Worm (Caenorhabditis elegans) whole organism, young adult: ENCODE measurements around the gene abu-2.
A peak's percentile ranks its signal among the peaks of the same experiment; 100 is the strongest.

Experiments
- B0019.2 ChIP-seq: fragments of 200-800 bp; sonication (Bioruptor generic); conservative IDR thresholded peaks from 2 replicates; pipeline ENCODE4 v1.3.6; 2022; ENCODE audit warnings: missing genetic modification reagents, missing genetic modification characterization, missing compliant biosample characterization
- B0035.1 ChIP-seq: sonication (generic microtip); optimal IDR thresholded peaks from 2 replicates; lab custom pipeline; 2016; ENCODE audit warnings: missing genetic modification characterization, mild to moderate bottlenecking, missing compliant biosample characterization, missing genotype, missing genetic modification reagents
- B0336.3 ChIP-seq: fragments of 200-800 bp; sonication (Bioruptor generic); IDR thresholded peaks from 2 replicates; pipeline ENCODE4 v1.3.6; 2022; ENCODE audit warnings: missing genetic modification characterization, missing compliant biosample characterization
- D2030.7 ChIP-seq: fragments of 200-800 bp; sonication (Bioruptor generic); IDR thresholded peaks from 2 replicates; pipeline ENCODE4 v1.3.6; 2022; ENCODE audit warnings: missing genetic modification reagents, missing genetic modification characterization, missing compliant biosample characterization
- F23B12.7 ChIP-seq: sonication (generic microtip); optimal IDR thresholded peaks from 2 replicates; lab custom pipeline; 2017; ENCODE audit warnings: missing genetic modification characterization, mild to moderate bottlenecking, missing compliant biosample characterization, antibody characterized with exemption, moderate library complexity; ENCODE audit not compliant: insufficient read depth
- F37B4.10 ChIP-seq: fragments of 200-800 bp; sonication (Bioruptor generic); IDR thresholded peaks from 2 replicates; pipeline ENCODE4 v1.3.6; 2022; ENCODE audit warnings: missing genetic modification characterization, missing compliant biosample characterization
- T07F8.4 ChIP-seq: sonication (generic microtip); optimal IDR thresholded peaks from 2 replicates; lab custom pipeline; 2016; ENCODE audit warnings: mild to moderate bottlenecking, missing genetic modification characterization, moderate library complexity, missing compliant biosample characterization
- T26A5.8 ChIP-seq: sonication (generic microtip); optimal IDR thresholded peaks from 2 replicates; lab custom pipeline; 2016; ENCODE audit warnings: missing genetic modification characterization, missing compliant biosample characterization
- Y53F4B.3 ChIP-seq: fragments of 200-800 bp; sonication (Bioruptor generic); IDR thresholded peaks from 2 replicates; pipeline ENCODE4 v1.3.6; 2022; ENCODE audit warnings: missing genetic modification reagents, missing genetic modification characterization, missing compliant biosample characterization
- Y67H2A.10 ChIP-seq: fragments of 200-800 bp; sonication (Bioruptor generic); conservative IDR thresholded peaks from 2 replicates; pipeline ENCODE4 v1.3.6; 2022; ENCODE audit warnings: missing genetic modification reagents, missing genetic modification characterization, missing compliant biosample characterization
- attf-3 ChIP-seq: fragments of 200-800 bp; sonication (Bioruptor generic); conservative IDR thresholded peaks from 2 replicates; pipeline ENCODE4 v1.3.6; 2022; ENCODE audit warnings: missing genetic modification reagents, missing genetic modification characterization, missing compliant biosample characterization
- ccch-3 ChIP-seq: fragments of 200-800 bp; sonication (Bioruptor generic); optimal IDR thresholded peaks from 2 replicates; lab custom pipeline; 2018; ENCODE audit warnings: mild to moderate bottlenecking, missing genetic modification characterization, missing compliant biosample characterization
- ceh-40 ChIP-seq: fragments of 200-800 bp; sonication (Bioruptor generic); IDR thresholded peaks from 2 replicates; pipeline ENCODE4 v1.3.6; 2022; ENCODE audit warnings: missing genetic modification characterization, missing compliant biosample characterization
- chd-7 ChIP-seq: sonication (generic microtip); optimal IDR thresholded peaks from 2 replicates; lab custom pipeline; 2016; ENCODE audit warnings: mild to moderate bottlenecking, missing genetic modification characterization, moderate library complexity, missing compliant biosample characterization
- egrh-3 ChIP-seq: fragments of 200-800 bp; sonication (Bioruptor generic); IDR thresholded peaks from 2 replicates; pipeline ENCODE4 v1.3.6; 2022; ENCODE audit warnings: missing genetic modification reagents, missing genetic modification characterization, missing compliant biosample characterization
- fkh-3 ChIP-seq: sonication (generic microtip); optimal IDR thresholded peaks from 2 replicates; lab custom pipeline; 2016; ENCODE audit warnings: mild to moderate bottlenecking, missing genetic modification characterization, missing compliant biosample characterization
- hmg-1.2 ChIP-seq: fragments of 200-800 bp; sonication (Bioruptor generic); IDR thresholded peaks from 2 replicates; pipeline ENCODE4 v1.3.6; 2022; ENCODE audit warnings: missing genetic modification reagents, missing genetic modification characterization, missing compliant biosample characterization
- hsf-1 ChIP-seq: fragments of 200-800 bp; sonication (Bioruptor generic); IDR thresholded peaks from 2 replicates; pipeline ENCODE4 v1.3.6; 2022; ENCODE audit warnings: missing genetic modification reagents, missing genetic modification characterization, missing compliant biosample characterization
- lag-1 ChIP-seq: fragments of 200-800 bp; sonication (Bioruptor generic); IDR thresholded peaks from 2 replicates; pipeline ENCODE4 v1.3.6; 2022; ENCODE audit warnings: missing genetic modification reagents, missing genetic modification characterization, missing compliant biosample characterization
- let-607 ChIP-seq, 2 experiments: fragments of 200-800 bp in 1 of 2; sonication (Bioruptor generic) in 1 of 2; sonication (generic microtip) in 1 of 2; optimal IDR thresholded peaks; 2 replicates each; lab custom pipeline; 2016 to 2018; ENCODE audit warnings: mild to moderate bottlenecking in 2 of 2, missing compliant biosample characterization in 2 of 2, missing genetic modification characterization in 2 of 2, moderate library complexity in 2 of 2, missing genotype in 1 of 2
- lin-26 ChIP-seq: fragments of 200-800 bp; sonication (Bioruptor generic); IDR thresholded peaks from 2 replicates; pipeline ENCODE4 v1.3.6; 2022; ENCODE audit warnings: missing genetic modification reagents, missing genetic modification characterization, missing compliant biosample characterization
- lin-35 ChIP-seq, 3 experiments: fragments of 150-350 bp in 2 of 3; sonication (generic microtip) in 1 of 3; optimal IDR thresholded peaks; 2 replicates each; lab custom pipeline; 2014 to 2018; ENCODE audit warnings: missing biosample characterization in 3 of 3, missing genetic modification characterization in 3 of 3, missing genetic modification reagents in 3 of 3
- lin-40 ChIP-seq: sonication (generic microtip); optimal IDR thresholded peaks from 2 replicates; lab custom pipeline; 2016; ENCODE audit warnings: missing genetic modification characterization, mild to moderate bottlenecking, missing compliant biosample characterization, missing genotype, missing genetic modification reagents
- lir-1 ChIP-seq: fragments of 200-800 bp; sonication (Bioruptor generic); conservative IDR thresholded peaks from 2 replicates; pipeline ENCODE4 v1.3.6; 2022; ENCODE audit warnings: missing genetic modification reagents, missing genetic modification characterization, missing compliant biosample characterization
- madf-3 ChIP-seq: fragments of 200-800 bp; sonication (Bioruptor generic); IDR thresholded peaks from 2 replicates; pipeline ENCODE4 v1.3.6; 2022; ENCODE audit warnings: missing genetic modification reagents, missing genetic modification characterization, missing compliant biosample characterization
- mel-28 ChIP-seq: sonication (generic microtip); optimal IDR thresholded peaks from 2 replicates; lab custom pipeline; 2016; ENCODE audit warnings: borderline replicate concordance, mild to moderate bottlenecking, missing genetic modification characterization, missing compliant biosample characterization
- mxl-1 ChIP-seq: sonication (generic microtip); optimal IDR thresholded peaks from 2 replicates; lab custom pipeline; 2016; ENCODE audit warnings: missing genetic modification characterization, missing compliant biosample characterization
- nfya-1 ChIP-seq: sonication (generic microtip); optimal IDR thresholded peaks from 2 replicates; lab custom pipeline; 2017; ENCODE audit warnings: antibody characterized with exemption, missing compliant biosample characterization, missing genetic modification characterization, borderline replicate concordance; ENCODE audit not compliant: insufficient read depth
- nfya-2 ChIP-seq: fragments of 200-800 bp; sonication (Bioruptor generic); IDR thresholded peaks from 2 replicates; pipeline ENCODE4 v1.3.6; 2022; ENCODE audit warnings: missing genetic modification reagents, missing genetic modification characterization, missing compliant biosample characterization
- nhr-120 ChIP-seq: fragments of 200-800 bp; sonication (Bioruptor generic); IDR thresholded peaks from 2 replicates; pipeline ENCODE4 v1.3.6; 2022; ENCODE audit warnings: missing genetic modification characterization, missing compliant biosample characterization
- nhr-27 ChIP-seq: fragments of 200-800 bp; sonication (Bioruptor generic); optimal IDR thresholded peaks from 2 replicates; lab custom pipeline; 2018; ENCODE audit warnings: mild to moderate bottlenecking, missing genetic modification characterization, moderate library complexity, missing compliant biosample characterization
- nhr-90 ChIP-seq: sonication (generic microtip); optimal IDR thresholded peaks from 2 replicates; lab custom pipeline; 2016; ENCODE audit warnings: missing genotype, mild to moderate bottlenecking, missing genetic modification characterization, missing compliant biosample characterization
- rec-8 ChIP-seq, 2 experiments: sonication (generic microtip); optimal IDR thresholded peaks; 2 replicates each; lab custom pipeline; 2016; ENCODE audit warnings: mild to moderate bottlenecking in 2 of 2, missing genetic modification characterization in 2 of 2, missing genetic modification reagents in 2 of 2, missing genotype in 2 of 2, missing biosample characterization in 1 of 2, missing compliant biosample characterization in 1 of 2, moderate library complexity in 1 of 2
- repo-1 ChIP-seq: sonication (generic microtip); optimal IDR thresholded peaks from 2 replicates; lab custom pipeline; 2017; ENCODE audit warnings: mild to moderate bottlenecking, missing genetic modification characterization, missing compliant biosample characterization
- sea-2 ChIP-seq: fragments of 200-800 bp; sonication (Bioruptor generic); IDR thresholded peaks from 2 replicates; pipeline ENCODE4 v1.3.6; 2022; ENCODE audit warnings: missing genetic modification characterization, missing compliant biosample characterization
- snpc-1.1 ChIP-seq: sonication (generic microtip); optimal IDR thresholded peaks from 2 replicates; lab custom pipeline; 2017; ENCODE audit warnings: missing genetic modification characterization, mild to moderate bottlenecking, missing compliant biosample characterization, antibody characterized with exemption, moderate library complexity, missing genotype, missing genetic modification reagents; ENCODE audit not compliant: insufficient read depth
- snpc-1.3 ChIP-seq: sonication (generic microtip); optimal IDR thresholded peaks from 2 replicates; lab custom pipeline; 2017; ENCODE audit warnings: missing genetic modification characterization, mild to moderate bottlenecking, missing compliant biosample characterization, antibody characterized with exemption, moderate library complexity, missing genotype, missing genetic modification reagents; ENCODE audit not compliant: insufficient read depth
- snpc-3.4 ChIP-seq: sonication (generic microtip); optimal IDR thresholded peaks from 2 replicates; lab custom pipeline; 2017; ENCODE audit warnings: missing genetic modification characterization, mild to moderate bottlenecking, missing compliant biosample characterization, antibody characterized with exemption, moderate library complexity, missing genotype, missing genetic modification reagents
- tbp1 ChIP-seq: fragments of 200-800 bp; sonication (Bioruptor generic); optimal IDR thresholded peaks from 2 replicates; lab custom pipeline; 2018; ENCODE audit warnings: mild to moderate bottlenecking, missing genetic modification characterization, missing compliant biosample characterization
- zfh-2 ChIP-seq: fragments of 200-800 bp; sonication (Bioruptor generic); conservative IDR thresholded peaks from 2 replicates; pipeline ENCODE4 v1.3.6; 2022; ENCODE audit warnings: missing genetic modification reagents, missing genetic modification characterization, missing compliant biosample characterization
- ztf-22 ChIP-seq: fragments of 200-800 bp; sonication (Bioruptor generic); optimal IDR thresholded peaks from 2 replicates; lab custom pipeline; 2018; ENCODE audit warnings: mild to moderate bottlenecking, missing genetic modification characterization, moderate library complexity, missing compliant biosample characterization
- ztf-25 ChIP-seq: fragments of 200-800 bp; sonication (Bioruptor generic); IDR thresholded peaks from 2 replicates; pipeline ENCODE4 v1.3.6; 2022; ENCODE audit warnings: missing genetic modification reagents, missing genetic modification characterization, missing compliant biosample characterization
- ztf-26 ChIP-seq: sonication (generic microtip); optimal IDR thresholded peaks from 2 replicates; lab custom pipeline; 2017; ENCODE audit warnings: missing genetic modification characterization, missing compliant biosample characterization

abu-2 gene

ce11 chrX:1383546-1383945 is 26.9 kb downstream of the abu-2 start:
- TF ChIP-seq ceh-40 (GFP tag; lab: Robert Waterston, UW) (no peak), fkh-3 (tag; lab: Kevin White, UChicago) (no peak), zfh-2 (GFP tag; lab: Robert Waterston, UW) (peak; percentile 78)
- TF ChIP-seq, all 124 proteins: peak for 1

DNA sequence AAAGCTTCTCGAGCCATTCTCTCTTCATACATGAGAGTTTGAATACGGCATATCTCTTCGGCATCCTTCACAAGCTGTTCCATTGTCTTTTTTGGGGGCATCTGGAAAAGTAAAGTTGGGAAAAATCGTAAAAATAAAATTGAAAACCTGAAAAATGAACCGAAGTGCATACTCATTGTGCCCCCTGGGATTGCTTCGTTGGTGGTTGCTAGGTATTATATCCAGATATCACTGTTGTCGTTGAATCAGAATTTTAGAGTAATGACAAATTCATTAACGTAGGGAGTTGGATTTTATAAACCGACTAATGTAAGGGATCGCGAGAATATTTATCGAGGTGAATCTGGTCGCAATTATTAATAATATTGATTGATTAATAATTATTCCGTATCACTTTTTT is 28.9 kb downstream of the abu-2 start, which contains the start of gene F56C3.10:
TSS of gene F56C3.10 (minus strand) at position 101 of the 400 bp plus-strand sequence.
- TF ChIP-seq egrh-3 (GFP tag; lab: Robert Waterston, UW): no peak
- no peak for TF ChIP-seq T07F8.4 (tag; lab: Kevin White, UChicago)
- TF ChIP-seq lin-40 (tag; lab: Kevin White, UChicago): no peak
- no peak for TF ChIP-seq B0019.2 (GFP tag; lab: Robert Waterston, UW)
- TF ChIP-seq nfya-1 (tag; lab: Kevin White, UChicago): no peak
- no peak for TF ChIP-seq D2030.7 (GFP tag; lab: Robert Waterston, UW)
- no peak for TF ChIP-seq rec-8 (tag; optimal IDR thresholded peaks at IDR 0.05; lab: Kevin White, UChicago)
- TF ChIP-seq B0336.3 (GFP tag; lab: Robert Waterston, UW): no peak
- no peak for TF ChIP-seq mel-28
- TF ChIP-seq snpc-1.1 (tag; lab: Kevin White, UChicago): no peak
- no peak for TF ChIP-seq lir-1
- no peak for TF ChIP-seq nfya-2 (GFP tag; lab: Robert Waterston, UW)
- no peak for TF ChIP-seq zfh-2 (GFP tag; lab: Robert Waterston, UW)
- TF ChIP-seq lin-26 (GFP tag; lab: Robert Waterston, UW): no peak
- TF ChIP-seq hsf-1 (GFP tag; lab: Robert Waterston, UW): no peak
- TF ChIP-seq T26A5.8 (tag; lab: Kevin White, UChicago): no peak
- no peak for TF ChIP-seq Y53F4B.3
- TF ChIP-seq, all 124 proteins: peak for 0

DNA sequence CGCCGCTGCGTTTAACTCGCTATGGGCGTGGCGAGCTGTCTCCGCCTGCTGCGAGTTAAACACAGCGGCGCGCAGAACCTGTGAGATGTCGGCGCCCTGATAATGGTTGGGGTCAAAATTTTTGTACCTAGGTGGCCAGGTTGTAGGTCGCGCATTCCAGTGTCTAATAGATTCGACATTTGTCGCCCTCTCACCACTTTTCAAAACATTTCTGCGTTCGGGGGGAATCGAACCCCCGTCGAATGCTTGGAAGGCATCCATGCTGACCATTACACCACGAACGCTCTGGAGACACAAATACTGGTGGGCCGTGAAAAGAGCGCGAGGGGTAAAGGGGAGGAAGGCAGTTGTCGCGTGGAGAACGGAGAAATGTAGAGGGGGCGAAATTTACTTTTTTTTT is 31.1 kb downstream of the abu-2 start:
- TF ChIP-seq snpc-1.3 (peak; percentile 31), tbp1 (GFP tag; lab: Kevin White, UChicago) (peak; percentile 91), F23B12.7 (tag; lab: Kevin White, UChicago) (peak; percentile 23), Y67H2A.10 (GFP tag; lab: Robert Waterston, UW) (peak; percentile 32), nhr-27 (peak; percentile 51), sea-2 (no peak), B0019.2 (GFP tag; lab: Robert Waterston, UW) (no peak; the same call in 1 of the 2 replicates), nhr-120 (peak; percentile 79; the same call in 1 of the 2 replicates), B0035.1 (peak; percentile 79), ccch-3 (GFP tag; lab: Kevin White, UChicago) (no peak), lin-35 (GFP tag; optimal IDR thresholded peaks at IDR 0.05; lab: Kevin White, UChicago) (peak in 1 of 3 experiments; percentile 64), chd-7 (peak; percentile 83), ztf-26 (peak; percentile 68), ceh-40 (GFP tag; lab: Robert Waterston, UW) (0 out of 2 replicates have a peak, but pooled peaks have one; percentile 51), mxl-1 (tag; lab: Kevin White, UChicago) (peak; percentile 67), attf-3 (no peak), madf-3 (no peak), lag-1 (no peak), let-607 (tag; optimal IDR thresholded peaks at IDR 0.05; lab: Kevin White, UChicago) (peak; percentile 46 to 63), lin-40 (tag; lab: Kevin White, UChicago) (peak; percentile 81), ztf-22 (GFP tag; lab: Kevin White, UChicago) (peak; percentile 70), nhr-90 (peak; percentile 88), snpc-3.4 (tag; lab: Kevin White, UChicago) (peak; percentile 18), nfya-2 (GFP tag; lab: Robert Waterston, UW) (no peak), ztf-25 (0 out of 2 replicates have a peak, but pooled peaks have one; percentile 66), F37B4.10 (GFP tag; lab: Robert Waterston, UW) (no peak), T07F8.4 (tag; lab: Kevin White, UChicago) (peak; percentile 47), repo-1 (peak; percentile 54), snpc-1.1 (tag; lab: Kevin White, UChicago) (peak; percentile 50), hmg-1.2 (peak; percentile 79)
